Worm (Caenorhabditis elegans) whole organism, late embryonic: Measurements from ENCODE around the gene nas-1.

ENCODE experiments used
- C08G9.2 ChIP-seq: sonication (generic microtip); optimal IDR thresholded peaks from 2 replicates; lab custom pipeline; 2016; ENCODE audit warnings: mild to moderate bottlenecking, missing genetic modification characterization, moderate library complexity, missing compliant biosample characterization
- F13H6.1 ChIP-seq: sonication (generic microtip); optimal IDR thresholded peaks from 2 replicates; lab custom pipeline; 2016; ENCODE audit warnings: missing genetic modification characterization, missing compliant biosample characterization
- K09A11.1 ChIP-seq: sonication (generic microtip); optimal IDR thresholded peaks from 2 replicates; lab custom pipeline; 2017; ENCODE audit warnings: antibody characterized with exemption, mild to moderate bottlenecking, missing genetic modification characterization, missing compliant biosample characterization; ENCODE audit not compliant: insufficient read depth
- T23F11.4 ChIP-seq: fragments of 200-800 bp; sonication (Bioruptor generic); optimal IDR thresholded peaks from 2 replicates; lab custom pipeline; 2018; ENCODE audit warnings: mild to moderate bottlenecking, missing genetic modification characterization, missing compliant biosample characterization
- Y22D7AL.16 ChIP-seq: sonication (generic microtip); optimal IDR thresholded peaks from 2 replicates; lab custom pipeline; 2016; ENCODE audit warnings: missing genetic modification characterization, missing compliant biosample characterization
- ahr-1 ChIP-seq: sonication (generic microtip); optimal IDR thresholded peaks from 2 replicates; lab custom pipeline; 2016; ENCODE audit warnings: missing genetic modification characterization, missing compliant biosample characterization
- ceh-14 ChIP-seq: sonication (generic microtip); optimal IDR thresholded peaks from 2 replicates; lab custom pipeline; 2016; ENCODE audit warnings: missing genotype, missing genetic modification characterization, missing compliant biosample characterization
- ceh-18 ChIP-seq: sonication (generic microtip); optimal IDR thresholded peaks from 2 replicates; lab custom pipeline; 2016; ENCODE audit warnings: missing genetic modification characterization, missing compliant biosample characterization
- ceh-2 ChIP-seq: sonication (generic microtip); optimal IDR thresholded peaks from 2 replicates; lab custom pipeline; 2016; ENCODE audit warnings: missing genotype, missing genetic modification characterization, missing compliant biosample characterization
- ceh-24 ChIP-seq: sonication (generic microtip); optimal IDR thresholded peaks from 2 replicates; lab custom pipeline; 2016; ENCODE audit warnings: mild to moderate bottlenecking, missing genetic modification characterization, missing compliant biosample characterization
- ceh-30 ChIP-seq: fragments of 150-350 bp; optimal IDR thresholded peaks from 2 replicates; lab custom pipeline; 2014; ENCODE audit warnings: missing biosample characterization, missing genetic modification characterization
- ceh-31 ChIP-seq: sonication (generic microtip); optimal IDR thresholded peaks from 2 replicates; lab custom pipeline; 2016; ENCODE audit warnings: missing genetic modification characterization, missing compliant biosample characterization
- ceh-9 ChIP-seq: sonication (generic microtip); optimal IDR thresholded peaks from 2 replicates; lab custom pipeline; 2016; ENCODE audit warnings: mild to moderate bottlenecking, missing genetic modification characterization, inconsistent platforms, missing compliant biosample characterization
- elt-2 ChIP-seq: sonication (generic microtip); optimal IDR thresholded peaks from 2 replicates; lab custom pipeline; 2016; ENCODE audit warnings: missing genetic modification reagents, missing genetic modification characterization, missing compliant biosample characterization
- ets-4 ChIP-seq: sonication (generic microtip); optimal IDR thresholded peaks from 2 replicates; lab custom pipeline; 2016; ENCODE audit warnings: missing genetic modification characterization, missing compliant biosample characterization
- fax-1 ChIP-seq: sonication (generic microtip); optimal IDR thresholded peaks from 2 replicates; lab custom pipeline; 2016; ENCODE audit warnings: missing genotype, missing genetic modification characterization, missing compliant biosample characterization
- fkh-10 ChIP-seq: fragments of 150-350 bp; optimal IDR thresholded peaks from 2 replicates; lab custom pipeline; 2014; ENCODE audit warnings: missing biosample characterization, missing genetic modification reagents, missing genetic modification characterization
- gmeb-2 ChIP-seq: sonication (generic microtip); optimal IDR thresholded peaks from 2 replicates; lab custom pipeline; 2016; ENCODE audit warnings: missing genetic modification characterization, inconsistent platforms, missing compliant biosample characterization
- hlh-15 ChIP-seq: sonication (generic microtip); optimal IDR thresholded peaks from 2 replicates; lab custom pipeline; 2016; ENCODE audit warnings: missing genetic modification characterization, missing compliant biosample characterization
- hlh-6 ChIP-seq: sonication (generic microtip); optimal IDR thresholded peaks from 2 replicates; lab custom pipeline; 2016; ENCODE audit warnings: missing genotype, missing genetic modification characterization, missing compliant biosample characterization
- lim-6 ChIP-seq: sonication (generic microtip); optimal IDR thresholded peaks from 2 replicates; lab custom pipeline; 2016; ENCODE audit warnings: missing genetic modification characterization, missing compliant biosample characterization
- mec-3 ChIP-seq: sonication (generic microtip); optimal IDR thresholded peaks from 2 replicates; lab custom pipeline; 2016; ENCODE audit warnings: borderline replicate concordance, missing genetic modification characterization, missing compliant biosample characterization
- nfya-1 ChIP-seq: sonication (generic microtip); optimal IDR thresholded peaks from 2 replicates; lab custom pipeline; 2017; ENCODE audit warnings: missing genetic modification characterization, mild to moderate bottlenecking, missing compliant biosample characterization, antibody characterized with exemption, moderate library complexity
- nhr-232 ChIP-seq: sonication (generic microtip); optimal IDR thresholded peaks from 2 replicates; lab custom pipeline; 2016; ENCODE audit warnings: missing genetic modification characterization, missing compliant biosample characterization
- npax-4 ChIP-seq: sonication (generic microtip); optimal IDR thresholded peaks from 2 replicates; lab custom pipeline; 2016; ENCODE audit warnings: missing genetic modification characterization, missing compliant biosample characterization
- odd-2 ChIP-seq: sonication (generic microtip); optimal IDR thresholded peaks from 2 replicates; lab custom pipeline; 2017; ENCODE audit warnings: antibody characterized with exemption, mild to moderate bottlenecking, missing genetic modification characterization, missing compliant biosample characterization
- pros-1 ChIP-seq: fragments of 150-350 bp; optimal IDR thresholded peaks from 2 replicates; lab custom pipeline; 2014; ENCODE audit warnings: missing biosample characterization, missing genetic modification reagents, missing genetic modification characterization
- rnt-1 ChIP-seq: sonication (generic microtip); optimal IDR thresholded peaks from 2 replicates; lab custom pipeline; 2016; ENCODE audit warnings: missing genetic modification characterization, missing compliant biosample characterization
- sox-4 ChIP-seq: sonication (generic microtip); optimal IDR thresholded peaks from 2 replicates; lab custom pipeline; 2017; ENCODE audit warnings: mild to moderate bottlenecking, missing genetic modification characterization, inconsistent platforms, missing compliant biosample characterization
- syd-9 ChIP-seq: sonication (generic microtip); optimal IDR thresholded peaks from 2 replicates; lab custom pipeline; 2016; ENCODE audit warnings: mild to moderate bottlenecking, missing genetic modification characterization, moderate library complexity, missing compliant biosample characterization
- tbx-2 ChIP-seq: sonication (generic microtip); optimal IDR thresholded peaks from 2 replicates; lab custom pipeline; 2016; ENCODE audit warnings: missing genetic modification characterization, missing compliant biosample characterization
- tbx-7 ChIP-seq: sonication (generic microtip); optimal IDR thresholded peaks from 2 replicates; lab custom pipeline; 2016; ENCODE audit warnings: missing genotype, missing genetic modification characterization, missing compliant biosample characterization
- ttx-3 ChIP-seq: sonication (generic microtip); optimal IDR thresholded peaks from 2 replicates; lab custom pipeline; 2016; ENCODE audit warnings: missing genetic modification reagents, missing genetic modification characterization, missing compliant biosample characterization
- unc-42 ChIP-seq: sonication (generic microtip); optimal IDR thresholded peaks from 2 replicates; lab custom pipeline; 2016; ENCODE audit warnings: missing genotype, missing genetic modification characterization, missing compliant biosample characterization
- unc-86 ChIP-seq: sonication (generic microtip); optimal IDR thresholded peaks from 2 replicates; lab custom pipeline; 2016; ENCODE audit warnings: missing genetic modification characterization, missing compliant biosample characterization
- ztf-16 ChIP-seq: sonication (generic microtip); optimal IDR thresholded peaks from 2 replicates; lab custom pipeline; 2017; ENCODE audit warnings: missing genetic modification characterization, missing compliant biosample characterization

nas-1 gene

ce11 chrIII:13376304-13376760 lies 29.3 kb upstream of the nas-1 start, which contains the start of gene lis-1:
TSS of gene lis-1 (minus strand) at chrIII:13376710.
- TF ChIP-seq unc-42 (peak; percentile 83), gmeb-2 (no peak), ahr-1 (tag; lab: Kevin White, UChicago) (no peak), ceh-9 (tag; lab: Kevin White, UChicago) (no peak), ceh-31 (tag; lab: Kevin White, UChicago) (peak; percentile 12), fax-1 (no peak)
- TF ChIP-seq, all 69 proteins: peak for 2

ce11 chrIII:13377249-13377648 lies 28.4 kb upstream of the nas-1 start:
- TF ChIP-seq nhr-232 (tag; lab: Kevin White, UChicago) = no peak
- TF ChIP-seq nfya-1 (tag; lab: Kevin White, UChicago) = peak; percentile 83
- TF ChIP-seq ceh-2 (tag; lab: Kevin White, UChicago) = no peak
- TF ChIP-seq F13H6.1 (tag; lab: Kevin White, UChicago) = no peak
- peak; percentile 9 for TF ChIP-seq unc-42
- TF ChIP-seq ceh-31 (tag; lab: Kevin White, UChicago) = peak; percentile 15
- peak; percentile 25 for TF ChIP-seq elt-2 (tag; lab: Kevin White, UChicago)
- no peak for TF ChIP-seq rnt-1 (tag; lab: Kevin White, UChicago)
- no peak for TF ChIP-seq gmeb-2
- no peak for TF ChIP-seq ceh-14 (tag; lab: Kevin White, UChicago)
- no peak for TF ChIP-seq mec-3 (tag; lab: Kevin White, UChicago)
- no peak for TF ChIP-seq fkh-10 (GFP tag; lab: Kevin White, UChicago)
- no peak for TF ChIP-seq tbx-2 (tag; lab: Kevin White, UChicago)
- no peak for TF ChIP-seq ceh-9 (tag; lab: Kevin White, UChicago)
- TF ChIP-seq npax-4 (tag; lab: Kevin White, UChicago) = no peak

- TF ChIP-seq sox-4 (tag; lab: Kevin White, UChicago) (no peak), F13H6.1 (tag; lab: Kevin White, UChicago) (no peak), ztf-16 (tag; lab: Kevin White, UChicago) (no peak), ets-4 (tag; lab: Kevin White, UChicago) (no peak), ceh-18 (no peak), nfya-1 (tag; lab: Kevin White, UChicago) (no peak), C08G9.2 (tag; lab: Kevin White, UChicago) (no peak), ttx-3 (tag; lab: Kevin White, UChicago) (no peak), hlh-15 (tag; lab: Kevin White, UChicago) (no peak), unc-86 (no peak), ceh-30 (tag; lab: Kevin White, UChicago) (no peak), K09A11.1 (tag; lab: Kevin White, UChicago) (no peak), syd-9 (tag; lab: Kevin White, UChicago) (no peak), odd-2 (tag; lab: Kevin White, UChicago) (no peak), lim-6 (tag; lab: Kevin White, UChicago) (no peak), ceh-24 (tag; lab: Kevin White, UChicago) (no peak), T23F11.4 (GFP tag; lab: Kevin White, UChicago) (no peak), tbx-2 (tag; lab: Kevin White, UChicago) (no peak), hlh-6 (tag; lab: Kevin White, UChicago) (no peak)
These were observed 27.4 kb upstream of the nas-1 start, which contains the start of gene T03F6.10 for ce11 chrIII:13378242-13378641. TSS of gene T03F6.10 (minus strand) at chrIII:13378342.

ce11 chrIII:13380196-13380595 lies 25.4 kb upstream of the nas-1 start, which contains the start of gene T03F6.6:
TSS of gene T03F6.6 (minus strand) at chrIII:13380296.
- TF ChIP-seq pros-1 = no peak
- no peak for TF ChIP-seq tbx-7 (tag; lab: Kevin White, UChicago)
- no peak for TF ChIP-seq nfya-1 (tag; lab: Kevin White, UChicago)
- TF ChIP-seq T23F11.4 (GFP tag; lab: Kevin White, UChicago) = no peak
- TF ChIP-seq sox-4 (tag; lab: Kevin White, UChicago) = no peak
- no peak for TF ChIP-seq unc-42
- TF ChIP-seq Y22D7AL.16 (tag; lab: Kevin White, UChicago) = no peak
- no peak for TF ChIP-seq fax-1
